Worm (Caenorhabditis elegans) whole organism, L4/young adult: ENCODE results near the gene ins-20.

ENCODE experiments used
- dao-5 ChIP-seq: sonication (generic microtip); optimal IDR thresholded peaks from 2 replicates; lab custom pipeline; 2016; ENCODE audit warnings: missing genotype, missing genetic modification characterization, moderate library complexity, missing compliant biosample characterization
- him-1 ChIP-seq: sonication (generic microtip); optimal IDR thresholded peaks from 2 replicates; lab custom pipeline; 2016; ENCODE audit warnings: missing genotype, missing genetic modification reagents, missing genetic modification characterization, missing compliant biosample characterization

DNA sequence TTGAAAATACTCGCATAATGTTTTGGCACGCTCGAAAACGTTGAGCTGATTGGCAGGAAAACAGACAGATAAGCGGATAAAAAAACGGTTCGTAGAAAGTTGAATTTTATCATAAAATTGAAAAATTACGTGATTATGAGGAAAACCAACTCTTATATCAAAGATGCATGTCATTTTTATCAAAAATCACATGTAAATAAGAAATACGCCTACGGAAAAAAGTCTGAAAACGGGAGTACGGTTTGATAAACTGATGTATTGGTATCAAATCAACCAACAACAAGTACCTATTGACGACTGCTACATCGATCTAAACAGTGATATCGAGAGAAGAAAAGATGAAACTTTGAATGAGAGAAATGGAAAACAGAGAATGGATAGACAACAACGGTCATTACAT, 15.0 kb downstream of the ins-20 start:
- TF ChIP-seq him-1, result no peak
- no peak for TF ChIP-seq dao-5 (tag; lab: Kevin White, UChicago)
